Worm (Caenorhabditis elegans) whole organism, young adult: ENCODE data around the gene aly-3.

ENCODE experiments used
- B0035.1 ChIP-seq: sonication (generic microtip); optimal IDR thresholded peaks from 2 replicates; lab custom pipeline; 2016; ENCODE audit warnings: missing genetic modification characterization, mild to moderate bottlenecking, missing compliant biosample characterization, missing genotype, missing genetic modification reagents
- B0336.3 ChIP-seq: fragments of 200-800 bp; sonication (Bioruptor generic); IDR thresholded peaks from 2 replicates; pipeline ENCODE4 v1.3.6; 2022; ENCODE audit warnings: missing genetic modification characterization, missing compliant biosample characterization
- D2030.7 ChIP-seq: fragments of 200-800 bp; sonication (Bioruptor generic); IDR thresholded peaks from 2 replicates; pipeline ENCODE4 v1.3.6; 2022; ENCODE audit warnings: missing genetic modification reagents, missing genetic modification characterization, missing compliant biosample characterization
- F33H1.4 ChIP-seq: fragments of 200-800 bp; sonication (Bioruptor generic); IDR thresholded peaks from 2 replicates; pipeline ENCODE4 v1.3.6; 2022; ENCODE audit warnings: missing genetic modification reagents, missing genetic modification characterization, missing compliant biosample characterization
- F37B4.10 ChIP-seq: fragments of 200-800 bp; sonication (Bioruptor generic); IDR thresholded peaks from 2 replicates; pipeline ENCODE4 v1.3.6; 2022; ENCODE audit warnings: missing genetic modification characterization, missing compliant biosample characterization
- T26A5.8 ChIP-seq: sonication (generic microtip); optimal IDR thresholded peaks from 2 replicates; lab custom pipeline; 2016; ENCODE audit warnings: missing genetic modification characterization, missing compliant biosample characterization
- Y79H2A.3 ChIP-seq: fragments of 200-800 bp; sonication (Bioruptor generic); conservative IDR thresholded peaks from 2 replicates; pipeline ENCODE4 v1.3.6; 2022; ENCODE audit warnings: missing genetic modification reagents, missing genetic modification characterization, missing compliant biosample characterization
- akir-1 ChIP-seq: fragments of 200-800 bp; sonication (Bioruptor generic); optimal IDR thresholded peaks from 2 replicates; lab custom pipeline; 2018; ENCODE audit warnings: mild to moderate bottlenecking, missing genetic modification characterization, moderate library complexity, missing compliant biosample characterization
- ama-1 ChIP-seq, 3 experiments: fragments of 150-350 bp in 1 of 3; sonication (generic microtip) in 2 of 3; optimal IDR thresholded peaks; 2 replicates each; lab custom pipeline; 2014 to 2018; ENCODE audit warnings: missing biosample characterization in 2 of 3, missing genetic modification characterization in 2 of 3, missing genetic modification reagents in 2 of 3
- aptf-2 ChIP-seq: fragments of 200-800 bp; sonication (Bioruptor generic); conservative IDR thresholded peaks from 2 replicates; pipeline ENCODE4 v1.3.6; 2022; ENCODE audit warnings: missing genetic modification reagents, missing genetic modification characterization, missing compliant biosample characterization
- atf-7 ChIP-seq: sonication (generic microtip); optimal IDR thresholded peaks from 2 replicates; lab custom pipeline; 2017; ENCODE audit warnings: mild to moderate bottlenecking, missing genetic modification characterization, missing compliant biosample characterization
- attf-5 ChIP-seq: fragments of 200-800 bp; sonication (Bioruptor generic); optimal IDR thresholded peaks from 2 replicates; lab custom pipeline; 2018; ENCODE audit warnings: mild to moderate bottlenecking, missing genetic modification characterization, missing compliant biosample characterization
- bed-1 ChIP-seq: fragments of 200-800 bp; sonication (Bioruptor generic); IDR thresholded peaks from 2 replicates; pipeline ENCODE4 v1.3.6; 2022; ENCODE audit warnings: missing genetic modification reagents, missing genetic modification characterization, missing compliant biosample characterization
- bed-2 ChIP-seq: fragments of 200-800 bp; sonication (Bioruptor generic); IDR thresholded peaks from 2 replicates; pipeline ENCODE4 v1.3.6; 2022; ENCODE audit warnings: missing genetic modification reagents, missing genetic modification characterization, missing compliant biosample characterization
- cebp-2 ChIP-seq: fragments of 200-800 bp; sonication (Bioruptor generic); IDR thresholded peaks from 2 replicates; pipeline ENCODE4 v1.3.6; 2022; ENCODE audit warnings: missing genetic modification characterization, missing compliant biosample characterization
- ceh-100 ChIP-seq: fragments of 200-800 bp; sonication (Bioruptor generic); IDR thresholded peaks from 2 replicates; pipeline ENCODE4 v1.3.6; 2022; ENCODE audit warnings: missing genetic modification reagents, missing genetic modification characterization, missing compliant biosample characterization
- ceh-91 ChIP-seq: fragments of 200-800 bp; sonication (Bioruptor generic); IDR thresholded peaks from 2 replicates; pipeline ENCODE4 v1.3.6; 2022; ENCODE audit warnings: missing genetic modification reagents, missing genetic modification characterization, missing compliant biosample characterization
- egl-18 ChIP-seq: fragments of 200-800 bp; sonication (Bioruptor generic); IDR thresholded peaks from 2 replicates; pipeline ENCODE4 v1.3.6; 2022; ENCODE audit warnings: missing genetic modification reagents, missing genetic modification characterization, missing compliant biosample characterization
- egrh-3 ChIP-seq: fragments of 200-800 bp; sonication (Bioruptor generic); IDR thresholded peaks from 2 replicates; pipeline ENCODE4 v1.3.6; 2022; ENCODE audit warnings: missing genetic modification reagents, missing genetic modification characterization, missing compliant biosample characterization
- ets-4 ChIP-seq: fragments of 200-800 bp; sonication (Bioruptor generic); optimal IDR thresholded peaks from 2 replicates; lab custom pipeline; 2018; ENCODE audit warnings: mild to moderate bottlenecking, missing genetic modification characterization, missing compliant biosample characterization
- hmg-20 ChIP-seq: fragments of 200-800 bp; sonication (Bioruptor generic); IDR thresholded peaks from 2 replicates; pipeline ENCODE4 v1.3.6; 2022; ENCODE audit warnings: missing genetic modification reagents, missing genetic modification characterization, missing compliant biosample characterization
- hrde-1 ChIP-seq: sonication (generic microtip); optimal IDR thresholded peaks from 2 replicates; lab custom pipeline; 2016; ENCODE audit warnings: missing genetic modification characterization, mild to moderate bottlenecking, missing compliant biosample characterization, moderate library complexity, missing genotype, missing genetic modification reagents, borderline replicate concordance
- hsf-1 ChIP-seq: fragments of 200-800 bp; sonication (Bioruptor generic); IDR thresholded peaks from 2 replicates; pipeline ENCODE4 v1.3.6; 2022; ENCODE audit warnings: missing genetic modification reagents, missing genetic modification characterization, missing compliant biosample characterization
- lin-26 ChIP-seq: fragments of 200-800 bp; sonication (Bioruptor generic); IDR thresholded peaks from 2 replicates; pipeline ENCODE4 v1.3.6; 2022; ENCODE audit warnings: missing genetic modification reagents, missing genetic modification characterization, missing compliant biosample characterization
- lin-40 ChIP-seq: sonication (generic microtip); optimal IDR thresholded peaks from 2 replicates; lab custom pipeline; 2016; ENCODE audit warnings: missing genetic modification characterization, mild to moderate bottlenecking, missing compliant biosample characterization, missing genotype, missing genetic modification reagents
- madf-6 ChIP-seq: fragments of 200-800 bp; sonication (Bioruptor generic); IDR thresholded peaks from 2 replicates; pipeline ENCODE4 v1.3.6; 2022; ENCODE audit warnings: missing genetic modification reagents, missing genetic modification characterization, missing compliant biosample characterization
- mcd-1 ChIP-seq: fragments of 200-800 bp; sonication (Bioruptor generic); IDR thresholded peaks from 2 replicates; pipeline ENCODE4 v1.3.6; 2022; ENCODE audit warnings: missing genetic modification reagents, missing genetic modification characterization, missing compliant biosample characterization
- mel-28 ChIP-seq: sonication (generic microtip); optimal IDR thresholded peaks from 2 replicates; lab custom pipeline; 2016; ENCODE audit warnings: borderline replicate concordance, mild to moderate bottlenecking, missing genetic modification characterization, missing compliant biosample characterization
- nfya-2 ChIP-seq: fragments of 200-800 bp; sonication (Bioruptor generic); IDR thresholded peaks from 2 replicates; pipeline ENCODE4 v1.3.6; 2022; ENCODE audit warnings: missing genetic modification reagents, missing genetic modification characterization, missing compliant biosample characterization
- nhr-120 ChIP-seq: fragments of 200-800 bp; sonication (Bioruptor generic); IDR thresholded peaks from 2 replicates; pipeline ENCODE4 v1.3.6; 2022; ENCODE audit warnings: missing genetic modification characterization, missing compliant biosample characterization
- nhr-179 ChIP-seq: sonication (generic microtip); optimal IDR thresholded peaks from 2 replicates; lab custom pipeline; 2016; ENCODE audit warnings: mild to moderate bottlenecking, missing genetic modification characterization, missing compliant biosample characterization
- nhr-80 ChIP-seq: sonication (generic microtip); optimal IDR thresholded peaks from 2 replicates; lab custom pipeline; 2016; ENCODE audit warnings: missing genetic modification characterization, missing compliant biosample characterization
- snpc-1.1 ChIP-seq: sonication (generic microtip); optimal IDR thresholded peaks from 2 replicates; lab custom pipeline; 2017; ENCODE audit warnings: missing genetic modification characterization, mild to moderate bottlenecking, missing compliant biosample characterization, antibody characterized with exemption, moderate library complexity, missing genotype, missing genetic modification reagents; ENCODE audit not compliant: insufficient read depth
- snpc-3.4 ChIP-seq: sonication (generic microtip); optimal IDR thresholded peaks from 2 replicates; lab custom pipeline; 2017; ENCODE audit warnings: missing genetic modification characterization, mild to moderate bottlenecking, missing compliant biosample characterization, antibody characterized with exemption, moderate library complexity, missing genotype, missing genetic modification reagents
- snpc-4 ChIP-seq, 5 experiments: fragments of 150-350 bp in 1 of 5; sonication (generic microtip) in 4 of 5; optimal IDR thresholded peaks; 2 replicates each; lab custom pipeline; 2014 to 2018; ENCODE audit warnings: missing genetic modification characterization in 5 of 5, missing biosample characterization in 3 of 5, antibody characterized with exemption in 2 of 5, mild to moderate bottlenecking in 2 of 5, missing compliant biosample characterization in 2 of 5, missing genotype in 2 of 5, moderate library complexity in 2 of 5, missing genetic modification reagents in 1 of 5
- tbx-9 ChIP-seq: sonication (generic microtip); optimal IDR thresholded peaks from 2 replicates; lab custom pipeline; 2016; ENCODE audit warnings: borderline replicate concordance, missing genetic modification characterization, inconsistent platforms, missing compliant biosample characterization
- zfh-2 ChIP-seq: fragments of 200-800 bp; sonication (Bioruptor generic); conservative IDR thresholded peaks from 2 replicates; pipeline ENCODE4 v1.3.6; 2022; ENCODE audit warnings: missing genetic modification reagents, missing genetic modification characterization, missing compliant biosample characterization
- ztf-22 ChIP-seq: fragments of 200-800 bp; sonication (Bioruptor generic); optimal IDR thresholded peaks from 2 replicates; lab custom pipeline; 2018; ENCODE audit warnings: mild to moderate bottlenecking, missing genetic modification characterization, moderate library complexity, missing compliant biosample characterization

Gene aly-3

DNA sequence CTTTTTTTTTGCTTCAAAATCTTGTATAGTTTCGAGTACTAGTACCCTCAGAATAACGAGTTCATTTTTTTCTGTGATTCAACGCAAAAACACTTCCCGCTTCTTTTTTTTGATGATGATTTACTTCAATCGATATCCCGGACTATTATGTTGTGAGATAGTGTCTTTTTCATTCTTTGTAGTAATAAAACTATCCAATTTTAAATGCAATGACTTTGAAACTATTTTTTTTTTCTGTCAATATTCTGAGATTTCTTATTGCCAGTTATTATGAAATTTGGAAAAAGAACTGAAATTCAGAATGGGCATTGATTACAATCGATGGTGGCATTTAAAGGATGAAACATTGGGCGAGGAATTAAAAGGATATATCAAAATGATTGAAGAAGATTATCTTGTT lies 17.5 kb upstream of the aly-3 start, which contains the start of gene M18.3:
Gene M18.3, plus strand, starts transcription at position 301 of the 400 bp plus-strand sequence.
- no peak for TF ChIP-seq snpc-3.4 (tag; lab: Kevin White, UChicago)

- no peak for TF ChIP-seq bed-1
- TF ChIP-seq tbx-9: no peak
- TF ChIP-seq egl-18 (GFP tag; lab: Robert Waterston, UW): 0 out of 2 replicates have a peak, but pooled peaks have one; percentile 24
- TF ChIP-seq T26A5.8: no peak
- 0 out of 2 replicates have a peak, but pooled peaks have one; percentile 56 for TF ChIP-seq hsf-1 (GFP tag; lab: Robert Waterston, UW)
- peak; percentile 7 for TF ChIP-seq lin-40
- TF ChIP-seq zfh-2: peak; percentile 76; the same call in 1 of the 2 replicates
- 0 out of 2 replicates have a peak, but pooled peaks have one; percentile 3 for TF ChIP-seq egrh-3 (GFP tag; lab: Robert Waterston, UW)
- no peak for TF ChIP-seq snpc-4 (GFP tag; optimal IDR thresholded peaks at IDR 0.05; lab: Kevin White, UChicago)
- no peak for TF ChIP-seq snpc-4 (tag; optimal IDR thresholded peaks at IDR 0.05; lab: Kevin White, UChicago)
- no peak for TF ChIP-seq B0035.1 (tag; lab: Kevin White, UChicago)
- TF ChIP-seq D2030.7 (GFP tag; lab: Robert Waterston, UW): no peak
- no peak for TF ChIP-seq B0336.3 (GFP tag; lab: Robert Waterston, UW)
- no peak for TF ChIP-seq mcd-1
- TF ChIP-seq hmg-20 (GFP tag; lab: Robert Waterston, UW): no peak
- TF ChIP-seq cebp-2 (GFP tag; lab: Robert Waterston, UW): peak; percentile 55; the same call in 1 of the 2 replicates
- TF ChIP-seq nhr-120 (GFP tag; lab: Robert Waterston, UW): no peak
- no peak for TF ChIP-seq ama-1 (optimal IDR thresholded peaks at IDR 0.05; lab: Kevin White, UChicago)
- no peak for TF ChIP-seq ama-1 (GFP tag; optimal IDR thresholded peaks at IDR 0.05; lab: Kevin White, UChicago)
Observed at ce11 chrIV:12108984-12109657, 14.0 kb upstream of the aly-3 start.

ce11 chrIV:12109743-12110142 lies 13.3 kb upstream of the aly-3 start:
- TF ChIP-seq Y79H2A.3 (GFP tag; lab: Robert Waterston, UW) (no peak), lin-40 (peak; percentile 34)

DNA sequence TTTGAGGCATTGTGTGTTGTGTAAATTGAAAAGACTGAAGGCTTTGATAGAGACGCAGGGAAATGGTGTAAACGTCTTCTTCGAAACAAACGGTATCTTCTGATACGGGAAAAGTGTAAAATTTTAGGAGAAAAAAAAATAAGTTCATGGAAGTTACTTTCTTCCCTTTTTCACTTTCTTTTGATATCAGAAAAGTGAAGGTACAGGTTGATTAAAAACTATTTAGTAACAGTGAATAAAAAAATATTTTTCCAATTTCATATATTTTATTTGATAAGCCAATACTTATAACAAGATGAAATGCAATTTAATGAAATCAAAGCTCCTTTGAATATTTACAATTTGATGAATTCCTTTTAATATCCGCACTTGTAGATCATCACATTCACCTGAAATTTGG lies 12.7 kb upstream of the aly-3 start, which contains the start of gene col-129:
Gene col-129, minus strand, starts transcription at position 101 of the 400 bp plus-strand sequence.
- no peak for TF ChIP-seq ceh-100
- no peak for TF ChIP-seq Y79H2A.3 (GFP tag; lab: Robert Waterston, UW)
- TF ChIP-seq F37B4.10 (GFP tag; lab: Robert Waterston, UW): no peak
- no peak for TF ChIP-seq nhr-179 (tag; lab: Kevin White, UChicago)
- TF ChIP-seq F33H1.4 (GFP tag; lab: Robert Waterston, UW): no peak
- TF ChIP-seq snpc-3.4 (tag; lab: Kevin White, UChicago): no peak
- no peak for TF ChIP-seq nfya-2 (GFP tag; lab: Robert Waterston, UW)
- TF ChIP-seq mel-28: no peak
- no peak for TF ChIP-seq aptf-2 (GFP tag; lab: Robert Waterston, UW)

DNA sequence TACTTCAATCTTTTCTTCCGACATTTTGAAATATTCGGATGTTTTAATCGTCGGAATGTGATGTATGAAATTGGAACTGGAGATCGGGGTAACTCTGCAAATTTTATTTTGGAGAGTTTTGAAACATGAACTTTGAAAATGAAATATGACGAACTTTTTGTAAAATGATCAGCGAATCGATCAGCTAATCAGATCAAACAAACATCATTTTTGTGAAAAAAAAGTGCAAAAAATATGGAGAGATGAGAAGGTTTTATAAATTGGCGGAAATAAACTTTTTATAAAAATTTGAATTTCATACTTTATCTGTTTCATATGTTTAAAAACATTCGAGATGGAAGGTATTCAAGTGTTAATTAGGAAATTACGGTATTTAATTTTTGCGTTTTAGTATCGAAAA lies 11.6 kb upstream of the aly-3 start, which contains the start of gene dlc-2:
Gene dlc-2, minus strand, starts transcription at position 101 of the 400 bp plus-strand sequence.
- no peak for TF ChIP-seq attf-5 (GFP tag; lab: Kevin White, UChicago)
- TF ChIP-seq ceh-91 (GFP tag; lab: Robert Waterston, UW): no peak
- TF ChIP-seq akir-1 (GFP tag; lab: Kevin White, UChicago): no peak
- no peak for TF ChIP-seq ztf-22 (GFP tag; lab: Kevin White, UChicago)
- TF ChIP-seq atf-7: no peak
- no peak for TF ChIP-seq hrde-1 (tag; lab: Kevin White, UChicago)
- TF ChIP-seq lin-26 (GFP tag; lab: Robert Waterston, UW): no peak
- TF ChIP-seq bed-2 (GFP tag; lab: Robert Waterston, UW): no peak
- TF ChIP-seq ets-4 (GFP tag; lab: Kevin White, UChicago): no peak
- TF ChIP-seq snpc-1.1 (tag; lab: Kevin White, UChicago): no peak
- no peak for TF ChIP-seq madf-6 (GFP tag; lab: Robert Waterston, UW)
- TF ChIP-seq nhr-80: no peak
- no peak for TF ChIP-seq hsf-1 (GFP tag; lab: Robert Waterston, UW)
